Worm (Caenorhabditis elegans) whole organism, L1 larva: ENCODE measurements around the gene Y66D12A.10.
A peak's percentile ranks its signal among the peaks of the same experiment; 100 is the strongest.

Experiments used
- C34B4.2 ChIP-seq: sonication (generic microtip); optimal IDR thresholded peaks from 2 replicates; lab custom pipeline; 2017; ENCODE audit warnings: mild to moderate bottlenecking, missing genetic modification characterization, missing compliant biosample characterization
- alr-1 ChIP-seq: fragments of 200-800 bp; sonication (Bioruptor generic); optimal IDR thresholded peaks from 2 replicates; lab custom pipeline; 2018; ENCODE audit warnings: borderline replicate concordance, mild to moderate bottlenecking, missing genetic modification characterization, missing compliant biosample characterization
- ceh-82 ChIP-seq, 3 experiments: fragments of 150-350 bp in 1 of 3; sonication (generic microtip) in 2 of 3; optimal IDR thresholded peaks; 2 replicates each; lab custom pipeline; 2014 to 2017; ENCODE audit warnings: missing biosample characterization in 3 of 3, missing genetic modification characterization in 3 of 3
- ceh-88 ChIP-seq: fragments of 200-800 bp; sonication (Bioruptor generic); IDR thresholded peaks from 2 replicates; pipeline ENCODE4 v1.3.6; 2022; ENCODE audit warnings: missing genetic modification characterization, missing compliant biosample characterization
- ces-1 ChIP-seq: fragments of 150-350 bp; optimal IDR thresholded peaks from 2 replicates; lab custom pipeline; 2014; ENCODE audit warnings: missing biosample characterization, missing genetic modification reagents, missing genetic modification characterization
- dpl-1 ChIP-seq, 3 experiments: fragments of 150-350 bp in 2 of 3; sonication (generic microtip) in 1 of 3; optimal IDR thresholded peaks; 2 replicates each; lab custom pipeline; 2014 to 2017; ENCODE audit warnings: missing biosample characterization in 3 of 3, missing genetic modification characterization in 3 of 3, missing genetic modification reagents in 3 of 3
- efl-1 ChIP-seq, 4 experiments: fragments of 150-350 bp; optimal IDR thresholded peaks in 3 of 4; peaks in 1 of 4; 1 replicate in 1 of 4; 2 replicates in 3 of 4; lab custom pipeline; 2014; ENCODE audit warnings: missing biosample characterization in 2 of 4, missing genetic modification characterization in 2 of 4, missing genetic modification reagents in 2 of 4
- egl-13 ChIP-seq: sonication (generic microtip); optimal IDR thresholded peaks from 2 replicates; lab custom pipeline; 2016; ENCODE audit warnings: missing genotype, missing genetic modification reagents, missing genetic modification characterization, missing compliant biosample characterization
- hlh-4 ChIP-seq: sonication (generic microtip); optimal IDR thresholded peaks from 2 replicates; lab custom pipeline; 2016; ENCODE audit warnings: mild to moderate bottlenecking, missing genetic modification characterization, missing compliant biosample characterization
- irx-1 ChIP-seq: sonication (generic microtip); optimal IDR thresholded peaks from 2 replicates; lab custom pipeline; 2016; ENCODE audit warnings: missing genetic modification characterization, missing compliant biosample characterization
- isw-1 ChIP-seq: fragments of 200-800 bp; sonication (Bioruptor generic); IDR thresholded peaks from 2 replicates; pipeline ENCODE4 v1.3.6; 2022; ENCODE audit warnings: missing genetic modification characterization, missing compliant biosample characterization
- jun-1 ChIP-seq: fragments of 150-350 bp; optimal IDR thresholded peaks from 2 replicates; lab custom pipeline; 2014; ENCODE audit warnings: missing biosample characterization, missing genetic modification reagents, missing genetic modification characterization
- lin-13 ChIP-seq: fragments of 150-350 bp; optimal IDR thresholded peaks from 2 replicates; lab custom pipeline; 2014; ENCODE audit warnings: missing biosample characterization, missing genetic modification reagents, missing genetic modification characterization
- lin-15B ChIP-seq: fragments of 150-350 bp; sonication (generic microtip); optimal IDR thresholded peaks from 3 replicates; lab custom pipeline; 2014; ENCODE audit warnings: missing biosample characterization, missing genetic modification characterization
- lin-35 ChIP-seq, 2 experiments: fragments of 150-350 bp; optimal IDR thresholded peaks; 2 replicates each; lab custom pipeline; 2014; ENCODE audit warnings: missing biosample characterization in 2 of 2, missing genetic modification characterization in 2 of 2, missing genetic modification reagents in 2 of 2
- lir-3 ChIP-seq: sonication (generic microtip); optimal IDR thresholded peaks from 2 replicates; lab custom pipeline; 2016; ENCODE audit warnings: mild to moderate bottlenecking, missing genetic modification characterization, moderate library complexity, missing compliant biosample characterization; ENCODE audit not compliant: poor library complexity
- lsy-2 ChIP-seq, 2 experiments: fragments of 150-350 bp; optimal IDR thresholded peaks; 2 replicates each; lab custom pipeline; 2014; ENCODE audit warnings: missing biosample characterization in 2 of 2, missing genetic modification characterization in 2 of 2
- mab-9 ChIP-seq: fragments of 200-800 bp; sonication (Bioruptor generic); IDR thresholded peaks from 2 replicates; pipeline ENCODE4 v1.3.6; 2022; ENCODE audit warnings: missing genetic modification reagents, missing genetic modification characterization, missing compliant biosample characterization
- mef-2 ChIP-seq: fragments of 150-350 bp; optimal IDR thresholded peaks from 2 replicates; lab custom pipeline; 2014; ENCODE audit warnings: missing biosample characterization, missing genetic modification characterization
- mep-1 ChIP-seq: fragments of 150-350 bp; optimal IDR thresholded peaks from 2 replicates; lab custom pipeline; 2014; ENCODE audit warnings: missing biosample characterization, missing genetic modification characterization
- nhr-12 ChIP-seq: sonication (generic microtip); optimal IDR thresholded peaks from 2 replicates; lab custom pipeline; 2017; ENCODE audit warnings: missing biosample characterization, missing genetic modification characterization
- nhr-19 ChIP-seq: fragments of 200-800 bp; sonication (Bioruptor generic); conservative IDR thresholded peaks from 2 replicates; pipeline ENCODE4 v1.3.6; 2022; ENCODE audit warnings: missing genetic modification characterization, missing compliant biosample characterization
- nhr-20 ChIP-seq: sonication (generic microtip); optimal IDR thresholded peaks from 2 replicates; lab custom pipeline; 2016; ENCODE audit warnings: mild to moderate bottlenecking, missing genetic modification characterization, missing compliant biosample characterization
- nhr-47 ChIP-seq: sonication (generic microtip); optimal IDR thresholded peaks from 2 replicates; lab custom pipeline; 2016; ENCODE audit warnings: mild to moderate bottlenecking, missing genetic modification characterization, moderate library complexity, missing compliant biosample characterization
- nhr-77 ChIP-seq: fragments of 150-350 bp; optimal IDR thresholded peaks from 2 replicates; lab custom pipeline; 2014; ENCODE audit warnings: missing biosample characterization, missing genetic modification characterization
- nhr-85 ChIP-seq: sonication (generic microtip); peaks from one replicate; lab custom pipeline; 2016; ENCODE audit warnings: missing genetic modification characterization, inconsistent platforms, missing compliant biosample characterization
- nhr-90 ChIP-seq: sonication (generic microtip); optimal IDR thresholded peaks from 2 replicates; lab custom pipeline; 2016; ENCODE audit warnings: mild to moderate bottlenecking, missing genetic modification characterization, missing compliant biosample characterization; ENCODE audit not compliant: poor library complexity
- pax-3 ChIP-seq: fragments of 200-800 bp; sonication (Bioruptor generic); optimal IDR thresholded peaks from 2 replicates; lab custom pipeline; 2018; ENCODE audit warnings: mild to moderate bottlenecking, missing genetic modification characterization, moderate library complexity, missing compliant biosample characterization
- skn-1 ChIP-seq: fragments of 150-350 bp; optimal IDR thresholded peaks from 2 replicates; lab custom pipeline; 2014; ENCODE audit warnings: missing biosample characterization, missing genetic modification characterization
- sup-37 ChIP-seq: fragments of 200-800 bp; sonication (Bioruptor generic); optimal IDR thresholded peaks from 2 replicates; lab custom pipeline; 2018; ENCODE audit warnings: mild to moderate bottlenecking, missing genetic modification characterization, missing compliant biosample characterization
- tlp-1 ChIP-seq: fragments of 150-350 bp; optimal IDR thresholded peaks from 2 replicates; lab custom pipeline; 2014; ENCODE audit warnings: missing biosample characterization, missing genetic modification characterization
- unc-30 ChIP-seq: sonication (generic microtip); optimal IDR thresholded peaks from 2 replicates; lab custom pipeline; 2017; ENCODE audit warnings: missing biosample characterization, missing genetic modification characterization
- unc-62 ChIP-seq: fragments of 150-350 bp; optimal IDR thresholded peaks from 2 replicates; lab custom pipeline; 2014; ENCODE audit warnings: missing biosample characterization, missing genetic modification reagents, missing genetic modification characterization
- unc-86 ChIP-seq: sonication (generic microtip); optimal IDR thresholded peaks from 2 replicates; lab custom pipeline; 2016; ENCODE audit warnings: missing genetic modification characterization, missing compliant biosample characterization
- unc-98 ChIP-seq: fragments of 200-800 bp; sonication (Bioruptor generic); IDR thresholded peaks from 2 replicates; pipeline ENCODE4 v1.3.6; 2022; ENCODE audit warnings: missing genetic modification characterization, missing compliant biosample characterization
- xbp-1 ChIP-seq: sonication (generic microtip); optimal IDR thresholded peaks from 2 replicates; lab custom pipeline; 2016; ENCODE audit warnings: missing genetic modification characterization, missing compliant biosample characterization
- ztf-4 ChIP-seq: fragments of 150-350 bp; optimal IDR thresholded peaks from 2 replicates; lab custom pipeline; 2014; ENCODE audit warnings: missing biosample characterization, missing genetic modification characterization

Y66D12A.10 gene

ce11 chrIII:11579380-11579779 is 13.7 kb downstream of the Y66D12A.10 start:
- TF ChIP-seq mab-9 (GFP tag; lab: Robert Waterston, UW) (0 out of 2 replicates have a peak, but pooled peaks have one; percentile 23), nhr-85 (tag; lab: Kevin White, UChicago) (peak; percentile 56), pax-3 (tag; lab: Kevin White, UChicago) (no peak)
- TF ChIP-seq, all 84 proteins: peak for 2

- TF ChIP-seq nhr-47 (tag; lab: Kevin White, UChicago), result peak; percentile 31
- TF ChIP-seq xbp-1 (tag; lab: Kevin White, UChicago), result peak; percentile 20
- TF ChIP-seq ceh-88 (GFP tag; lab: Robert Waterston, UW), result no peak
- no peak for TF ChIP-seq unc-30 (tag; lab: Kevin White, UChicago)
- no peak for TF ChIP-seq nhr-77
- no peak for TF ChIP-seq C34B4.2 (tag; lab: Kevin White, UChicago)
- TF ChIP-seq irx-1, result no peak
- TF ChIP-seq ceh-82 (tag; optimal IDR thresholded peaks at IDR 0.05; lab: Kevin White, UChicago), result peak in 1 of 3 experiments; percentile 11
- TF ChIP-seq tlp-1, result no peak
- peak; percentile 47 for TF ChIP-seq mep-1 (tag; lab: Kevin White, UChicago)
- TF ChIP-seq dpl-1 (GFP tag; optimal IDR thresholded peaks at IDR 0.05; lab: Kevin White, UChicago), result peak; percentile 81 to 90 (median 86)
- no peak for TF ChIP-seq unc-86 (tag; lab: Kevin White, UChicago)
- TF ChIP-seq lsy-2 (tag; optimal IDR thresholded peaks at IDR 0.05; lab: Kevin White, UChicago), result peak; percentile 17 to 68
- TF ChIP-seq nhr-12 (tag; lab: Kevin White, UChicago), result no peak
- TF ChIP-seq efl-1 (optimal IDR thresholded peaks at IDR 0.05; lab: Kevin White, UChicago), result peak; percentile 60 to 91
- peak; percentile 89 to 99 for TF ChIP-seq efl-1 (GFP tag; optimal IDR thresholded peaks at IDR 0.05 in 1 of 2; lab: Kevin White, UChicago)
- peak; percentile 53 for TF ChIP-seq lin-15B (tag; lab: Kevin White, UChicago)
- TF ChIP-seq lin-13 (GFP tag; lab: Kevin White, UChicago), result peak; percentile 15
- peak; percentile 24; the same call in 1 of the 2 replicates for TF ChIP-seq nhr-19 (GFP tag; lab: Robert Waterston, UW)
- peak; percentile 30 for TF ChIP-seq skn-1
- TF ChIP-seq lin-35 (GFP tag; optimal IDR thresholded peaks at IDR 0.05; lab: Kevin White, UChicago), result peak; percentile 86 to 94
- no peak for TF ChIP-seq jun-1
- TF ChIP-seq isw-1, result no peak
- no peak for TF ChIP-seq alr-1 (tag; lab: Kevin White, UChicago)
- no peak for TF ChIP-seq lir-3 (tag; lab: Kevin White, UChicago)
These were observed 14.8 kb downstream of the Y66D12A.10 start, which contains the start of gene Y66D12A.7 for ce11 chrIII:11580428-11580885. TSS of gene Y66D12A.7 (minus strand) at chrIII:11580478.

DNA sequence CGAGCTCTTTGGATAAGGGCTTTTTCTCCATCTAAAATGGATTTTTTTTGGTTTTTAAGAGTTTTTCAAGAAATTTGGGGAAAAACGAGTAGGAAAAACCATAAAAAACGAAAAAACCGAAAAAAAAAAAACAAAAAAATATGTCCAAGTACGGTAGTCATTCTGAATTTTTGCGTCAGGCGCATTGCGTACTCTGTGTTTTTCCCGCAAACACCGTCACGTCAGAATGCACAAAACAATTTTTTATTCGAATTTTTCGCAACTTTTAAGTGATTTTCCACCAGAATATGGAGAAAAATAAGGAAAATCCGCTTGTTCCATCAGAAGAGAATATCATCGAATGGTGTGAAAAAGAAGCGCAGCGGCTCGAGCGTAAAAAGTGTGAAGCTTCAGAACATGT is 15.7 kb downstream of the Y66D12A.10 start, which contains the start of the genes Y66D12A.6 and ceh-92:
Gene Y66D12A.6 (minus strand): TSS at position 31 of the 400 bp plus-strand sequence.
Gene ceh-92 (plus strand): TSS at position 229 of the 400 bp plus-strand sequence.
- no peak for TF ChIP-seq irx-1
- peak; percentile 20 for TF ChIP-seq nhr-85 (tag; lab: Kevin White, UChicago)
- peak in 1 of 2 experiments; percentile 71 for TF ChIP-seq efl-1 (optimal IDR thresholded peaks at IDR 0.05; lab: Kevin White, UChicago)
- peak; percentile 9 to 66 for TF ChIP-seq efl-1 (GFP tag; optimal IDR thresholded peaks at IDR 0.05 in 1 of 2; lab: Kevin White, UChicago)

DNA sequence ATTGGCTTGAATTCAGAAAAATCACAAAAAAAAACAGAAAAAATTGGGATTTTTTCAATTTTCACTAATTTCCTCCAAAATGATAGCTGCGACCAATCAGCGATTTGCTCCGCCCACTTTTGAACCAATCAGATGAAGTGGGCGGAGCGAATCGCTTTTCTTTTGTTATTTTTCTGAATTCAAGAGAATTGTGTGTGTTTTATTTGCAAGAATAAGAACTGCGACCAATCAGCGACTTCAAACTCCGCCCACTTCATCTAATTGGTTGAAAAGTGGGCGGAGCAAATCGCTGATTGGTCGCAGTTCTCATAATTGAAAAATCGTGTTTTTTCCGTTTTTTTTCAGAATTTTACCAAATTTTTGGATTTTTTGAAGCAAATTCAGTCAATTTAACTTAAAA is 16.9 kb downstream of the Y66D12A.10 start:
- TF ChIP-seq ztf-4 (tag; lab: Kevin White, UChicago), result no peak
- TF ChIP-seq, all 84 proteins: peak for 0

- TF ChIP-seq nhr-20 (tag; lab: Kevin White, UChicago) (no peak), lin-13 (GFP tag; lab: Kevin White, UChicago) (no peak), nhr-90 (tag; lab: Kevin White, UChicago) (no peak)
These were observed 23.2 kb downstream of the Y66D12A.10 start, which contains the start of gene Y66D12A.3 for ce11 chrIII:11588911-11589310. TSS of gene Y66D12A.3 (plus strand) at chrIII:11589211.

DNA sequence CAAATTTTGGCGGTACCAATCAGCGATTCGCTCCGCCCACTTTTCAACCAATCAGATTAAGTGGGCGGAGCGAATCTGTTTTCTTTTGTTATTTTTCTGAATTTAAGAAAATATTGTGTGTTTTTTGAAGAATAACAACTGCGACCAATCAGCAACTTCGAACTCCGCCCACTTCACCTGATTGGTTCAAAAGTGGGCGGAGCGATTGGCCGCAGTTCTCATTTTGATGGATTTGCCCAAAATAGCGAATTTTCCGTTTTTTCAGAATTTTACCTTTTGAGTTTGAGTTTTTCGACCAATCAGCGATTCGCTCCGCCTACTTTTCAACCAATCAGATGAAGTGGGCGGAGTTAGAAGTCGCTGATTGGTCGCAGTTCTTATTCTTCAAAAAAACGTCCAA is 23.6 kb downstream of the Y66D12A.10 start:
- TF ChIP-seq alr-1 (tag; lab: Kevin White, UChicago), result no peak
- no peak for TF ChIP-seq sup-37 (GFP tag; lab: Kevin White, UChicago)
- TF ChIP-seq mef-2, result no peak
- TF ChIP-seq lsy-2 (tag; optimal IDR thresholded peaks at IDR 0.05; lab: Kevin White, UChicago), result no peak
- no peak for TF ChIP-seq ces-1
- TF ChIP-seq egl-13 (tag; lab: Kevin White, UChicago), result no peak
- no peak for TF ChIP-seq unc-62 (GFP tag; lab: Kevin White, UChicago)
- no peak for TF ChIP-seq pax-3 (tag; lab: Kevin White, UChicago)
- TF ChIP-seq xbp-1 (tag; lab: Kevin White, UChicago), result no peak
- no peak for TF ChIP-seq hlh-4 (tag; lab: Kevin White, UChicago)
- TF ChIP-seq unc-98 (GFP tag; lab: Robert Waterston, UW), result no peak
- no peak for TF ChIP-seq unc-86 (tag; lab: Kevin White, UChicago)
- no peak for TF ChIP-seq ceh-88 (GFP tag; lab: Robert Waterston, UW)
